Worm (Caenorhabditis elegans): Measurements from ENCODE around the gene srt-48.
"Not testable (repeated sequence)": the region's sequence is repeated elsewhere in the genome, so short reads cannot be mapped to it uniquely, and the experiment has no call there.

srt-48 gene

ce11 chrIV:15059150-15059549, 9.6 kb downstream of the srt-48 start:
- TF ChIP-seq nhr-41 (GFP tag; IDR thresholded peaks at IDR 0.05) (peak; percentile 78; the same call in 1 of the 2 replicates), lin-1 (GFP tag; IDR thresholded peaks at IDR 0.05) (peak; percentile 90), vab-7 (GFP tag; IDR thresholded peaks at IDR 0.05) (peak; percentile 93), tra-1 (GFP tag; IDR thresholded peaks at IDR 0.05) (peak; percentile 78; the same call in 1 of the 2 replicates), Y48G9A.11 (GFP tag; IDR thresholded peaks at IDR 0.05) (peak; percentile 92), snpc-1.2 (GFP tag; IDR thresholded peaks at IDR 0.05) (peak; percentile 98), ceh-44 (GFP tag; IDR thresholded peaks at IDR 0.05) (peak; percentile 82), Y75B8A.6 (GFP tag; IDR thresholded peaks at IDR 0.05) (peak; percentile 73; the same call in 1 of the 2 replicates), ctbp-1 (GFP tag; IDR thresholded peaks at IDR 0.05) (peak; percentile 92), D1046.2 (GFP tag; IDR thresholded peaks at IDR 0.05) (peak; percentile 80; the same call in 1 of the 2 replicates), zfp-3 (GFP tag; conservative IDR thresholded peaks at IDR 0.05) (peak; percentile 78; the same call in 1 of the 2 replicates), ZK337.2 (GFP tag; IDR thresholded peaks at IDR 0.05) (peak; percentile 69), Y105C5A.15 (GFP tag; IDR thresholded peaks at IDR 0.05) (peak; percentile 96), dmd-8 (GFP tag; IDR thresholded peaks at IDR 0.05) (peak; percentile 87), pha-4 (GFP tag; IDR thresholded peaks at IDR 0.05) (peak; percentile 92), mdt-29 (GFP tag; IDR thresholded peaks at IDR 0.05) (peak; percentile 99), lin-13 (GFP tag; optimal IDR thresholded peaks at IDR 0.05) (peak; percentile 61), arid-1 (GFP tag; conservative IDR thresholded peaks at IDR 0.05) (peak; percentile 88), lim-7 (GFP tag; IDR thresholded peaks at IDR 0.05) (peak; percentile 78), F49E8.2 (tag; optimal IDR thresholded peaks at IDR 0.05; ENCODE audit: borderline replicate concordance) (peak; percentile 48), dmd-9 (GFP tag; IDR thresholded peaks at IDR 0.05) (0 out of 2 replicates have a peak, but pooled peaks have one; percentile 63), daf-8 (GFP tag; IDR thresholded peaks at IDR 0.05) (0 out of 2 replicates have a peak, but pooled peaks have one; percentile 15), madf-5 (GFP tag; IDR thresholded peaks at IDR 0.05) (peak in 1 of 2 experiments; percentile 71; a peak in 1 of 4 replicates), lin-38 (GFP tag; IDR thresholded peaks at IDR 0.05) (peak; percentile 67)
- TF ChIP-seq pha-4 (tag; optimal IDR thresholded peaks at IDR 0.05): not testable (repeated sequence)

- TF ChIP-seq lin-39 (tag; optimal IDR thresholded peaks at IDR 0.05): no peak
- TF ChIP-seq Y5F2A.4 (GFP tag; optimal IDR thresholded peaks at IDR 0.05): no peak
- TF ChIP-seq aha-1 (tag): peak; percentile 14
- no peak for TF ChIP-seq dpl-1 (GFP tag; optimal IDR thresholded peaks at IDR 0.05)
- TF ChIP-seq duxl-1 (tag; optimal IDR thresholded peaks at IDR 0.05; ENCODE audit: poor library complexity): no peak
- no peak for TF ChIP-seq F49E8.2 (tag; optimal IDR thresholded peaks at IDR 0.05; ENCODE audit: borderline replicate concordance)
- TF ChIP-seq lsy-2 (tag; optimal IDR thresholded peaks at IDR 0.05): no peak
These were observed 10.7 kb downstream of the srt-48 start, which contains the start of gene Y41E3.13 for ce11 chrIV:15057994-15058393. Gene Y41E3.13 (plus strand): TSS chrIV:15058294.

- TF ChIP-seq snpc-1.2 (GFP tag; IDR thresholded peaks at IDR 0.05) (peak; percentile 68; the same call in 1 of the 2 replicates), set-16 (GFP tag; IDR thresholded peaks at IDR 0.05) (no peak), arid-1 (GFP tag; conservative IDR thresholded peaks at IDR 0.05) (no peak), ama-1 (optimal IDR thresholded peaks at IDR 0.05) (no peak), vab-7 (GFP tag; IDR thresholded peaks at IDR 0.05) (no peak)
These were observed 12.6 kb downstream of the srt-48 start, which contains the start of gene Y41E3.19 for ce11 chrIV:15056081-15056586. Gene Y41E3.19 (plus strand): TSS chrIV:15056131.

- no peak for TF ChIP-seq nhr-6 (tag; optimal IDR thresholded peaks at IDR 0.05)
- no peak for TF ChIP-seq lin-13 (GFP tag; optimal IDR thresholded peaks at IDR 0.05)
- no peak for TF ChIP-seq ztf-7 (tag; optimal IDR thresholded peaks at IDR 0.05)
- TF ChIP-seq nhr-111 (GFP tag; optimal IDR thresholded peaks at IDR 0.05): no peak
- no peak for TF ChIP-seq mxl-3 (GFP tag; optimal IDR thresholded peaks at IDR 0.05)
- TF ChIP-seq nhr-11 (tag; optimal IDR thresholded peaks at IDR 0.05): no peak
- TF ChIP-seq Y75B8A.6 (GFP tag; IDR thresholded peaks at IDR 0.05): no peak
- TF ChIP-seq ceh-20 (GFP tag; IDR thresholded peaks at IDR 0.05): no peak
- no peak for TF ChIP-seq spr-3 (GFP tag; optimal IDR thresholded peaks at IDR 0.05)
- no peak for TF ChIP-seq ceh-62 (tag; optimal IDR thresholded peaks at IDR 0.05)
- no peak for TF ChIP-seq zfp-3 (GFP tag; conservative IDR thresholded peaks at IDR 0.05)
- no peak for TF ChIP-seq nhr-25 (tag; optimal IDR thresholded peaks at IDR 0.05; ENCODE audit: borderline replicate concordance, insufficient read depth)
- TF ChIP-seq dmd-6 (GFP tag; IDR thresholded peaks at IDR 0.05): no peak
- TF ChIP-seq sdz-12 (GFP tag; optimal IDR thresholded peaks at IDR 0.05): no peak
- no peak for TF ChIP-seq unc-130 (GFP tag; optimal IDR thresholded peaks at IDR 0.05)
- no peak for TF ChIP-seq ama-1 (optimal IDR thresholded peaks at IDR 0.05)
- no peak for TF ChIP-seq skn-1 (tag; optimal IDR thresholded peaks at IDR 0.05)
These were observed 15.4 kb downstream of the srt-48 start, which contains the start of gene srt-47 for ce11 chrIV:15053271-15053670. Gene srt-47 (minus strand): TSS chrIV:15053371.

Data from whole organism, L4 larva.